Fruit fly (Drosophila melanogaster) whole organism: ENCODE results near the gene Lsp2.

ENCODE experiments used
- CG8478 ChIP-seq: fragments of >200 bp; optimal IDR thresholded peaks from 2 replicates; lab custom pipeline; 2018; ENCODE audit warnings: inconsistent platforms
- EcR ChIP-seq, 2 experiments: fragments of >200 bp; optimal IDR thresholded peaks; 2 replicates each; lab custom pipeline; 2017; ENCODE audit warnings: missing biosample characterization in 2 of 2, missing genetic modification characterization in 2 of 2, missing genetic modification reagents in 2 of 2
- pan ChIP-seq: fragments of >200 bp; optimal IDR thresholded peaks from 2 replicates; lab custom pipeline; 2017
- psq ChIP-seq: fragments of >200 bp; optimal IDR thresholded peaks from 2 replicates; lab custom pipeline; 2017
- usp ChIP-seq: fragments of >200 bp; optimal IDR thresholded peaks from 2 replicates; lab custom pipeline; 2017; ENCODE audit warnings: missing biosample characterization, missing genetic modification characterization, mixed read lengths

dm6 chr3L:12136630-12137029 is 7.4 kb downstream of the Lsp2 start, which contains the start of the genes CG5645 and Atg12:
- TF ChIP-seq pan (lab: Kevin White, UChicago): no peak
- no peak for TF ChIP-seq EcR (GFP tag; optimal IDR thresholded peaks at IDR 0.05; lab: Kevin White, UChicago)
- TF ChIP-seq psq (lab: Kevin White, UChicago): no peak
- TF ChIP-seq usp: no peak
- TF ChIP-seq CG8478 (lab: Kevin White, UChicago): no peak
